Fruit fly (Drosophila melanogaster) whole organism, wandering third instar larva: ENCODE results near the gene pasi2.

ENCODE experiments used
- Abd-B ChIP-seq: fragments of >200 bp; optimal IDR thresholded peaks from 2 replicates; lab custom pipeline; 2017; ENCODE audit warnings: missing biosample characterization, missing genetic modification characterization
- CG32264 ChIP-seq: fragments of 200-800 bp; sonication (Bioruptor generic); optimal IDR thresholded peaks from 2 replicates; lab custom pipeline; 2016; ENCODE audit warnings: missing biosample characterization, missing genetic modification characterization
- CG9705 ChIP-seq: fragments of 200-800 bp; sonication (Bioruptor generic); optimal IDR thresholded peaks from 2 replicates; lab custom pipeline; 2018; ENCODE audit warnings: missing biosample characterization, mild to moderate bottlenecking, missing genetic modification characterization
- CrebA ChIP-seq: fragments of 200-800 bp; sonication (Bioruptor generic); optimal IDR thresholded peaks from 2 replicates; lab custom pipeline; 2016; ENCODE audit warnings: missing biosample characterization, mild to moderate bottlenecking, missing genetic modification characterization, borderline replicate concordance
- Dfd ChIP-seq: fragments of >200 bp; optimal IDR thresholded peaks from 2 replicates; lab custom pipeline; 2017; ENCODE audit warnings: missing biosample characterization, missing genetic modification characterization
- Dif ChIP-seq: fragments of 200-275, 200-300 bp; sonication (Bioruptor generic); optimal IDR thresholded peaks from 2 replicates; lab custom pipeline; 2018; ENCODE audit warnings: missing biosample characterization, missing genetic modification characterization; ENCODE audit not compliant: partially characterized antibody
- GATAd ChIP-seq: sonication (Bioruptor generic); optimal IDR thresholded peaks from 2 replicates; lab custom pipeline; 2016; ENCODE audit warnings: missing biosample characterization, missing genetic modification characterization
- HLH106 ChIP-seq: fragments of 200-800 bp; optimal IDR thresholded peaks from 3 replicates; lab custom pipeline; 2019; ENCODE audit warnings: missing biosample characterization, mild to moderate bottlenecking, missing genetic modification characterization, moderate library complexity
- Hnf4 ChIP-seq: fragments of 200-800 bp; sonication (Bioruptor generic); optimal IDR thresholded peaks from 2 replicates; lab custom pipeline; 2016; ENCODE audit warnings: missing biosample characterization, mild to moderate bottlenecking, missing genetic modification characterization
- Hr78 ChIP-seq: fragments of >200 bp; optimal IDR thresholded peaks from 2 replicates; lab custom pipeline; 2017; ENCODE audit warnings: missing biosample characterization, missing genetic modification characterization
- Hr83 ChIP-seq: fragments of 200-300 bp; sonication (Bioruptor generic); optimal IDR thresholded peaks from 2 replicates; lab custom pipeline; 2016; ENCODE audit warnings: missing biosample characterization, mild to moderate bottlenecking, missing genetic modification characterization, moderate library complexity; ENCODE audit not compliant: poor library complexity, severe bottlenecking
- Jra ChIP-seq: sonication (Bioruptor generic); optimal IDR thresholded peaks from 2 replicates; lab custom pipeline; 2016; ENCODE audit warnings: missing biosample characterization, missing genetic modification characterization
- Mio ChIP-seq: sonication (Bioruptor generic); optimal IDR thresholded peaks from 2 replicates; lab custom pipeline; 2016; ENCODE audit warnings: missing biosample characterization, missing genetic modification characterization
- Myc ChIP-seq: fragments of >200 bp; optimal IDR thresholded peaks from 2 replicates; lab custom pipeline; 2017
- N ChIP-seq: fragments of >200 bp; optimal IDR thresholded peaks from 2 replicates; lab custom pipeline; 2018; ENCODE audit warnings: missing biosample characterization, missing external identifiers, missing genetic modification characterization
- OdsH ChIP-seq: fragments of 200-800 bp; sonication (Bioruptor generic); optimal IDR thresholded peaks from 2 replicates; lab custom pipeline; 2016; ENCODE audit warnings: missing biosample characterization, mild to moderate bottlenecking, missing genetic modification characterization
- Rel ChIP-seq, 2 experiments: fragments of 200-800 bp; sonication (Bioruptor generic) in 1 of 2; optimal IDR thresholded peaks; 2 replicates in 1 of 2; 3 replicates in 1 of 2; lab custom pipeline; 2016 to 2019; ENCODE audit warnings: mild to moderate bottlenecking in 2 of 2, missing biosample characterization in 2 of 2, missing genetic modification characterization in 2 of 2, moderate library complexity in 1 of 2
- Sp1 ChIP-seq: fragments of 200-800 bp; sonication (Bioruptor generic); optimal IDR thresholded peaks from 3 replicates; lab custom pipeline; 2019; ENCODE audit warnings: missing biosample characterization, mild to moderate bottlenecking, missing genetic modification characterization, moderate library complexity
- Vsx2 ChIP-seq: fragments of 200-300, 225-300 bp; sonication (Bioruptor generic); optimal IDR thresholded peaks from 2 replicates; lab custom pipeline; 2018; ENCODE audit warnings: missing biosample characterization, missing genetic modification characterization; ENCODE audit not compliant: partially characterized antibody
- br ChIP-seq: fragments of 200-800 bp; sonication (Bioruptor generic); optimal IDR thresholded peaks from 2 replicates; lab custom pipeline; 2016; ENCODE audit warnings: missing biosample characterization, missing genetic modification characterization
- brk ChIP-seq: fragments of 200-800 bp; sonication (Bioruptor generic); optimal IDR thresholded peaks from 2 replicates; lab custom pipeline; 2016; ENCODE audit warnings: missing biosample characterization, mild to moderate bottlenecking, missing genetic modification characterization
- dl ChIP-seq, 2 experiments: fragments of 175-275, 200-275 bp in 1 of 2; fragments of 200-275 bp in 1 of 2; sonication (Bioruptor generic); optimal IDR thresholded peaks; lab custom pipeline; 2018; ENCODE audit warnings: mild to moderate bottlenecking in 2 of 2, missing biosample characterization in 2 of 2, missing genetic modification characterization in 2 of 2, moderate library complexity in 2 of 2; ENCODE audit not compliant: partially characterized antibody in 2 of 2, insufficient read depth in 1 of 2
- dmrt93B ChIP-seq: fragments of 200-800 bp; sonication (Bioruptor generic); optimal IDR thresholded peaks from 2 replicates; lab custom pipeline; 2018; ENCODE audit warnings: missing biosample characterization, mild to moderate bottlenecking, missing genetic modification characterization
- dsf ChIP-seq: sonication (Bioruptor generic); optimal IDR thresholded peaks from 2 replicates; lab custom pipeline; 2016; ENCODE audit warnings: missing biosample characterization, missing genetic modification characterization, borderline replicate concordance
- ey ChIP-seq: fragments of 200-800 bp; sonication (Bioruptor generic); optimal IDR thresholded peaks from 2 replicates; lab custom pipeline; 2016; ENCODE audit warnings: missing biosample characterization, missing genetic modification characterization
- foxo ChIP-seq, 2 experiments: fragments of 200-800 bp; sonication (Bioruptor generic); optimal IDR thresholded peaks; 2 replicates in 1 of 2; 3 replicates in 1 of 2; lab custom pipeline; 2016 to 2017; ENCODE audit warnings: missing biosample characterization in 2 of 2, missing genetic modification characterization in 2 of 2
- fru ChIP-seq: fragments of 200-800 bp; sonication (Bioruptor generic); optimal IDR thresholded peaks from 3 replicates; lab custom pipeline; 2016; ENCODE audit warnings: missing biosample characterization, mild to moderate bottlenecking, missing genetic modification characterization
- h ChIP-seq: fragments of 200-800 bp; sonication (Bioruptor generic); optimal IDR thresholded peaks from 3 replicates; lab custom pipeline; 2016; ENCODE audit warnings: missing biosample characterization, mild to moderate bottlenecking, missing genetic modification characterization
- jim ChIP-seq: fragments of 175-275, 200-325 bp; sonication (Bioruptor generic); optimal IDR thresholded peaks from 2 replicates; lab custom pipeline; 2016; ENCODE audit warnings: missing biosample characterization, mild to moderate bottlenecking, missing genetic modification characterization
- lola ChIP-seq: fragments of >200 bp; optimal IDR thresholded peaks from 2 replicates; lab custom pipeline; 2017; ENCODE audit warnings: missing biosample characterization, missing genetic modification characterization
- pan ChIP-seq: fragments of >200 bp; optimal IDR thresholded peaks from 2 replicates; lab custom pipeline; 2017
- psq ChIP-seq: fragments of 200-800 bp; sonication (Bioruptor generic); optimal IDR thresholded peaks from 3 replicates; lab custom pipeline; 2017; ENCODE audit warnings: missing biosample characterization, mild to moderate bottlenecking, missing genetic modification characterization, moderate library complexity
- rgr ChIP-seq: fragments of 200-800 bp; sonication (Bioruptor generic); optimal IDR thresholded peaks from 3 replicates; lab custom pipeline; 2016; ENCODE audit warnings: missing biosample characterization, mild to moderate bottlenecking, missing genetic modification characterization
- sage ChIP-seq: fragments of 200-800 bp; sonication (Bioruptor generic); optimal IDR thresholded peaks from 2 replicates; lab custom pipeline; 2016; ENCODE audit warnings: missing biosample characterization, mild to moderate bottlenecking, missing genetic modification characterization
- sv ChIP-seq: fragments of 200-800 bp; sonication (Bioruptor generic); optimal IDR thresholded peaks from 3 replicates; lab custom pipeline; 2016; ENCODE audit warnings: missing biosample characterization, missing genetic modification characterization
- tai ChIP-seq: sonication (Bioruptor generic); optimal IDR thresholded peaks from 2 replicates; lab custom pipeline; 2016; ENCODE audit warnings: missing biosample characterization, missing genetic modification characterization
- usp ChIP-seq: fragments of >200 bp; optimal IDR thresholded peaks from 2 replicates; lab custom pipeline; 2017; ENCODE audit warnings: missing biosample characterization, missing genetic modification characterization
- woc ChIP-seq: sonication (Bioruptor generic); optimal IDR thresholded peaks from 2 replicates; lab custom pipeline; 2016; ENCODE audit warnings: missing biosample characterization, mild to moderate bottlenecking, missing genetic modification characterization

Gene pasi2

DNA sequence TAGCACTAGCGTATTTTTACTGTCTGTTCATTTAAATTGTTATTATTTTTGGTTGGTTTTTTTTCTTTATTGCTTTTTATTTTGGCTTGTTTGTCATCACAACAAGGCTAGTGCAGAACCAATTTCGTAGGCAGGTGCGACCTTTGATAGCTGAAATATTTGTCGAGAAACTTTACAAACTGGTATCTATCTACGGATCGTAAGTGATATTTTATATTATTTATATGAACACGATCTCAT lies 5.0 kb downstream of the pasi2 start, which contains the start of gene drn:
TSS of gene drn (plus strand) at position 141 of the 240 bp plus-strand sequence.
- TF ChIP-seq rgr (no peak), psq (GFP tag; lab: Kevin White, UChicago) (no peak), pan (lab: Kevin White, UChicago) (no peak), usp (no peak), dl (GFP tag; optimal IDR thresholded peaks at IDR 0.05; lab: Kevin White, UChicago; ENCODE audit: insufficient read depth in 1 of 2, partially characterized antibody in 2 of 2) (no peak), CG9705 (GFP tag; lab: Kevin White, UChicago) (no peak)

dm6 chr3R:9340425-9341188 lies 5.6 kb downstream of the pasi2 start:
- TF ChIP-seq CG9705 (GFP tag; lab: Kevin White, UChicago) (peak; percentile 75), br (peak; percentile 71), psq (GFP tag; lab: Kevin White, UChicago) (peak; percentile 78), CrebA (GFP tag; lab: Kevin White, UChicago) (peak; percentile 45), CG32264 (GFP tag; lab: Kevin White, UChicago) (no peak), dsf (GFP tag; lab: Kevin White, UChicago) (no peak), Vsx2 (no peak), Dfd (GFP tag; lab: Kevin White, UChicago) (no peak), sage (GFP tag; lab: Kevin White, UChicago) (no peak), Mio (GFP tag; lab: Kevin White, UChicago) (peak; percentile 35), Hr78 (no peak), Sp1 (GFP tag; lab: Kevin White, UChicago) (peak; percentile 91), N (no peak), GATAd (GFP tag; lab: Kevin White, UChicago) (no peak), dl (GFP tag; optimal IDR thresholded peaks at IDR 0.05; lab: Kevin White, UChicago; ENCODE audit: insufficient read depth in 1 of 2, partially characterized antibody in 2 of 2) (no peak), Hnf4 (GFP tag; lab: Kevin White, UChicago) (peak; percentile 60), lola (GFP tag; lab: Kevin White, UChicago) (no peak), brk (GFP tag; lab: Kevin White, UChicago) (no peak), sv (peak; percentile 73), OdsH (GFP tag; lab: Kevin White, UChicago) (peak; percentile 85), dmrt93B (GFP tag; lab: Kevin White, UChicago) (peak; percentile 85), tai (GFP tag; lab: Kevin White, UChicago) (peak; percentile 18), Jra (no peak), Hr83 (GFP tag; lab: Kevin White, UChicago) (no peak), woc (GFP tag; lab: Kevin White, UChicago) (peak; percentile 47), HLH106 (peak; percentile 91), rgr (peak; percentile 87), fru (GFP tag; lab: Kevin White, UChicago) (peak; percentile 79), Rel (GFP tag; optimal IDR thresholded peaks at IDR 0.05; lab: Kevin White, UChicago) (no peak), Rel (tag; optimal IDR thresholded peaks at IDR 0.05; lab: Kevin White, UChicago) (peak; percentile 66), Dif (GFP tag; lab: Kevin White, UChicago) (no peak), h (GFP tag; lab: Kevin White, UChicago) (peak; percentile 71), Myc (lab: Kevin White, UChicago) (no peak), foxo (GFP tag; optimal IDR thresholded peaks at IDR 0.05; lab: Kevin White, UChicago) (peak; percentile 35 to 89), Abd-B (no peak), ey (peak; percentile 57), pan (lab: Kevin White, UChicago) (peak; percentile 31), usp (no peak), jim (GFP tag; lab: Kevin White, UChicago) (no peak)
- TF ChIP-seq, all 38 proteins: peak for 20
